Worm (Caenorhabditis elegans) whole organism, late embryonic: ENCODE results near the gene C04G2.5.

Experiments used
- F13H6.1 ChIP-seq: sonication (generic microtip); optimal IDR thresholded peaks from 2 replicates; lab custom pipeline; 2016; ENCODE audit warnings: missing genetic modification characterization, missing compliant biosample characterization
- K02D7.2 ChIP-seq: sonication (generic microtip); optimal IDR thresholded peaks from 2 replicates; lab custom pipeline; 2017; ENCODE audit warnings: mild to moderate bottlenecking, missing genetic modification characterization, missing compliant biosample characterization
- Y22D7AL.16 ChIP-seq: sonication (generic microtip); optimal IDR thresholded peaks from 2 replicates; lab custom pipeline; 2016; ENCODE audit warnings: missing genetic modification characterization, missing compliant biosample characterization
- ahr-1 ChIP-seq: sonication (generic microtip); optimal IDR thresholded peaks from 2 replicates; lab custom pipeline; 2016; ENCODE audit warnings: missing genetic modification characterization, missing compliant biosample characterization
- ama-1 ChIP-seq: fragments of 150-350 bp; optimal IDR thresholded peaks from 2 replicates; lab custom pipeline; 2014
- ceh-14 ChIP-seq: sonication (generic microtip); optimal IDR thresholded peaks from 2 replicates; lab custom pipeline; 2016; ENCODE audit warnings: missing genotype, missing genetic modification characterization, missing compliant biosample characterization
- ceh-22 ChIP-seq: sonication (generic microtip); optimal IDR thresholded peaks from 2 replicates; lab custom pipeline; 2017; ENCODE audit warnings: missing biosample characterization, missing genetic modification characterization
- ceh-9 ChIP-seq: sonication (generic microtip); optimal IDR thresholded peaks from 2 replicates; lab custom pipeline; 2016; ENCODE audit warnings: mild to moderate bottlenecking, missing genetic modification characterization, inconsistent platforms, missing compliant biosample characterization
- che-1 ChIP-seq: sonication (generic microtip); optimal IDR thresholded peaks from 2 replicates; lab custom pipeline; 2016; ENCODE audit warnings: mild to moderate bottlenecking, missing genetic modification characterization, missing compliant biosample characterization
- elt-4 ChIP-seq: sonication (generic microtip); optimal IDR thresholded peaks from 2 replicates; lab custom pipeline; 2016; ENCODE audit warnings: missing genetic modification characterization, missing compliant biosample characterization
- ets-4 ChIP-seq: sonication (generic microtip); optimal IDR thresholded peaks from 2 replicates; lab custom pipeline; 2016; ENCODE audit warnings: missing genetic modification characterization, missing compliant biosample characterization
- eyg-1 ChIP-seq: sonication (generic microtip); optimal IDR thresholded peaks from 2 replicates; lab custom pipeline; 2016; ENCODE audit warnings: missing genotype, missing genetic modification characterization, missing compliant biosample characterization
- fax-1 ChIP-seq: sonication (generic microtip); optimal IDR thresholded peaks from 2 replicates; lab custom pipeline; 2016; ENCODE audit warnings: missing genotype, missing genetic modification characterization, missing compliant biosample characterization
- fkh-10 ChIP-seq: fragments of 150-350 bp; optimal IDR thresholded peaks from 2 replicates; lab custom pipeline; 2014; ENCODE audit warnings: missing biosample characterization, missing genetic modification reagents, missing genetic modification characterization
- gmeb-2 ChIP-seq: sonication (generic microtip); optimal IDR thresholded peaks from 2 replicates; lab custom pipeline; 2016; ENCODE audit warnings: missing genetic modification characterization, inconsistent platforms, missing compliant biosample characterization
- hlh-13 ChIP-seq: fragments of 200-800 bp; sonication (Bioruptor generic); optimal IDR thresholded peaks from 2 replicates; lab custom pipeline; 2018; ENCODE audit warnings: mild to moderate bottlenecking, missing genetic modification characterization, missing compliant biosample characterization
- hlh-15 ChIP-seq: sonication (generic microtip); optimal IDR thresholded peaks from 2 replicates; lab custom pipeline; 2016; ENCODE audit warnings: missing genetic modification characterization, missing compliant biosample characterization
- hlh-30 ChIP-seq: sonication (generic microtip); optimal IDR thresholded peaks from 2 replicates; lab custom pipeline; 2017; ENCODE audit warnings: antibody characterized with exemption, missing genetic modification characterization, missing compliant biosample characterization; ENCODE audit not compliant: insufficient read depth
- hlh-6 ChIP-seq: sonication (generic microtip); optimal IDR thresholded peaks from 2 replicates; lab custom pipeline; 2016; ENCODE audit warnings: missing genotype, missing genetic modification characterization, missing compliant biosample characterization
- mec-3 ChIP-seq: sonication (generic microtip); optimal IDR thresholded peaks from 2 replicates; lab custom pipeline; 2016; ENCODE audit warnings: borderline replicate concordance, missing genetic modification characterization, missing compliant biosample characterization
- nfya-1 ChIP-seq: sonication (generic microtip); optimal IDR thresholded peaks from 2 replicates; lab custom pipeline; 2017; ENCODE audit warnings: missing genetic modification characterization, mild to moderate bottlenecking, missing compliant biosample characterization, antibody characterized with exemption, moderate library complexity
- nhr-232 ChIP-seq: sonication (generic microtip); optimal IDR thresholded peaks from 2 replicates; lab custom pipeline; 2016; ENCODE audit warnings: missing genetic modification characterization, missing compliant biosample characterization
- odd-2 ChIP-seq: sonication (generic microtip); optimal IDR thresholded peaks from 2 replicates; lab custom pipeline; 2017; ENCODE audit warnings: antibody characterized with exemption, mild to moderate bottlenecking, missing genetic modification characterization, missing compliant biosample characterization
- pat-9 ChIP-seq: fragments of 200-800 bp; sonication (Bioruptor generic); optimal IDR thresholded peaks from 2 replicates; lab custom pipeline; 2018; ENCODE audit warnings: mild to moderate bottlenecking, missing genetic modification characterization, moderate library complexity, missing compliant biosample characterization
- pax-1 ChIP-seq: fragments of 150-350 bp; optimal IDR thresholded peaks from 2 replicates; lab custom pipeline; 2014; ENCODE audit warnings: missing biosample characterization, missing genetic modification characterization
- pha-2 ChIP-seq: sonication (generic microtip); optimal IDR thresholded peaks from 2 replicates; lab custom pipeline; 2017; ENCODE audit warnings: mild to moderate bottlenecking, missing genetic modification characterization, missing compliant biosample characterization
- pha-4 ChIP-seq: fragments of 150-350 bp; optimal IDR thresholded peaks from 2 replicates; lab custom pipeline; 2018; ENCODE audit warnings: missing biosample characterization, missing genetic modification reagents, missing genetic modification characterization
- pqm-1 ChIP-seq: sonication (generic microtip); optimal IDR thresholded peaks from 2 replicates; lab custom pipeline; 2016; ENCODE audit warnings: missing genetic modification characterization, missing compliant biosample characterization
- sox-4 ChIP-seq: sonication (generic microtip); optimal IDR thresholded peaks from 2 replicates; lab custom pipeline; 2017; ENCODE audit warnings: mild to moderate bottlenecking, missing genetic modification characterization, inconsistent platforms, missing compliant biosample characterization
- syd-9 ChIP-seq: sonication (generic microtip); optimal IDR thresholded peaks from 2 replicates; lab custom pipeline; 2016; ENCODE audit warnings: mild to moderate bottlenecking, missing genetic modification characterization, moderate library complexity, missing compliant biosample characterization
- ttx-3 ChIP-seq: sonication (generic microtip); optimal IDR thresholded peaks from 2 replicates; lab custom pipeline; 2016; ENCODE audit warnings: missing genetic modification reagents, missing genetic modification characterization, missing compliant biosample characterization
- unc-3 ChIP-seq, 2 experiments: fragments of 200-800 bp in 1 of 2; sonication (Bioruptor generic) in 1 of 2; sonication (generic microtip) in 1 of 2; conservative IDR thresholded peaks in 1 of 2; optimal IDR thresholded peaks in 1 of 2; 2 replicates each; pipeline versions ENCODE4 v1.3.6 to Lab custom; 2016 to 2022; ENCODE audit warnings: missing compliant biosample characterization in 2 of 2, missing genetic modification characterization in 2 of 2, missing genetic modification reagents in 1 of 2
- unc-42 ChIP-seq: sonication (generic microtip); optimal IDR thresholded peaks from 2 replicates; lab custom pipeline; 2016; ENCODE audit warnings: missing genotype, missing genetic modification characterization, missing compliant biosample characterization
- unc-86 ChIP-seq: sonication (generic microtip); optimal IDR thresholded peaks from 2 replicates; lab custom pipeline; 2016; ENCODE audit warnings: missing genetic modification characterization, missing compliant biosample characterization
- zip-5 ChIP-seq: sonication (generic microtip); optimal IDR thresholded peaks from 2 replicates; lab custom pipeline; 2016; ENCODE audit warnings: missing genetic modification characterization, missing compliant biosample characterization
- ztf-16 ChIP-seq: sonication (generic microtip); optimal IDR thresholded peaks from 2 replicates; lab custom pipeline; 2017; ENCODE audit warnings: missing genetic modification characterization, missing compliant biosample characterization

C04G2.5 gene

ce11 chrIV:10075034-10075510 lies 20.0 kb downstream of the C04G2.5 start, which contains the start of the genes ttbk-4 and W01B6.4:
TSS of gene ttbk-4 (minus strand) at chrIV:10075134.
TSS of gene W01B6.4 (plus strand) at chrIV:10075460.
- TF ChIP-seq ceh-22 (tag; lab: Kevin White, UChicago), result no peak
- TF ChIP-seq odd-2, result no peak
- TF ChIP-seq pha-4 (tag; lab: Kevin White, UChicago), result no peak
- no peak for TF ChIP-seq syd-9 (tag; lab: Kevin White, UChicago)
- TF ChIP-seq sox-4 (tag; lab: Kevin White, UChicago), result no peak
- TF ChIP-seq eyg-1 (tag; lab: Kevin White, UChicago), result no peak
- no peak for TF ChIP-seq nhr-232 (tag; lab: Kevin White, UChicago)
- TF ChIP-seq pqm-1 (tag; lab: Kevin White, UChicago), result no peak
- no peak for TF ChIP-seq elt-4
- no peak for TF ChIP-seq Y22D7AL.16 (tag; lab: Kevin White, UChicago)
- TF ChIP-seq pat-9 (tag; lab: Kevin White, UChicago), result no peak
- TF ChIP-seq hlh-15, result no peak
- TF ChIP-seq hlh-13 (GFP tag; lab: Kevin White, UChicago), result no peak
- TF ChIP-seq unc-86 (tag; lab: Kevin White, UChicago), result no peak
- no peak for TF ChIP-seq unc-3 (GFP tag; conservative IDR thresholded peaks at IDR 0.05; lab: Robert Waterston, UW)
- no peak for TF ChIP-seq unc-3 (tag; optimal IDR thresholded peaks at IDR 0.05; lab: Kevin White, UChicago)
- no peak for TF ChIP-seq ahr-1
- TF ChIP-seq ets-4, result no peak
- no peak for TF ChIP-seq unc-42 (tag; lab: Kevin White, UChicago)
- no peak for TF ChIP-seq ama-1 (lab: Kevin White, UChicago)

- TF ChIP-seq pax-1 (tag; lab: Kevin White, UChicago) (no peak), elt-4 (no peak), ceh-9 (no peak), hlh-30 (tag; lab: Kevin White, UChicago) (no peak), odd-2 (no peak), ttx-3 (no peak), K02D7.2 (tag; lab: Kevin White, UChicago) (no peak), gmeb-2 (tag; lab: Kevin White, UChicago) (no peak), ceh-14 (tag; lab: Kevin White, UChicago) (no peak)
- TF ChIP-seq, all 69 proteins: peak for 0
Measured at ce11 chrIV:10072527-10072926, 22.5 kb downstream of the C04G2.5 start, which contains the start of gene W01B6.3. TSS of gene W01B6.3 (minus strand) at chrIV:10072627.

ce11 chrIV:10068266-10068665 lies 26.8 kb downstream of the C04G2.5 start:
- TF ChIP-seq mec-3 (tag; lab: Kevin White, UChicago), result no peak
- no peak for TF ChIP-seq fkh-10 (GFP tag; lab: Kevin White, UChicago)
- TF ChIP-seq hlh-6 (tag; lab: Kevin White, UChicago), result no peak
- TF ChIP-seq che-1 (tag; lab: Kevin White, UChicago), result no peak
- TF ChIP-seq ets-4, result no peak
- no peak for TF ChIP-seq fax-1 (tag; lab: Kevin White, UChicago)
- no peak for TF ChIP-seq ama-1 (lab: Kevin White, UChicago)
- TF ChIP-seq pax-1 (tag; lab: Kevin White, UChicago), result no peak
- no peak for TF ChIP-seq F13H6.1
- no peak for TF ChIP-seq pha-2 (tag; lab: Kevin White, UChicago)
- TF ChIP-seq nfya-1, result no peak
- no peak for TF ChIP-seq ztf-16
- no peak for TF ChIP-seq ceh-14 (tag; lab: Kevin White, UChicago)

ce11 chrIV:10067541-10067940 lies 27.5 kb downstream of the C04G2.5 start, which contains the start of gene cwn-2:
TSS of gene cwn-2 (plus strand) at chrIV:10067816.
- TF ChIP-seq unc-42 (tag; lab: Kevin White, UChicago), result peak; percentile 11
- TF ChIP-seq pha-4 (tag; lab: Kevin White, UChicago), result no peak
- TF ChIP-seq zip-5, result no peak
